Fruit fly (Drosophila melanogaster) whole organism, prepupa: ENCODE data around the gene Arf1.

Experiments used
- CG16779 ChIP-seq: fragments of 200-800 bp; sonication (Bioruptor generic); optimal IDR thresholded peaks from 3 replicates; lab custom pipeline; 2017; ENCODE audit warnings: missing biosample characterization, mild to moderate bottlenecking, missing genetic modification characterization
- CG4318 ChIP-seq: fragments of 200-800 bp; sonication (Bioruptor generic); optimal IDR thresholded peaks from 3 replicates; lab custom pipeline; 2017; ENCODE audit warnings: missing biosample characterization, mild to moderate bottlenecking, missing genetic modification characterization
- CG6808 ChIP-seq: fragments of 200-800 bp; sonication (Bioruptor generic); optimal IDR thresholded peaks from 3 replicates; lab custom pipeline; 2017; ENCODE audit warnings: missing biosample characterization, missing genetic modification characterization, mild to moderate bottlenecking, moderate library complexity, missing genetic modification reagents
- Eip78C ChIP-seq: fragments of 200-800 bp; sonication (Bioruptor generic); peaks from one replicate; lab custom pipeline; 2016; ENCODE audit warnings: missing biosample characterization, missing genetic modification characterization
- Hr38 ChIP-seq: sonication (Bioruptor generic); optimal IDR thresholded peaks from 2 replicates; lab custom pipeline; 2016; ENCODE audit warnings: missing biosample characterization, missing genetic modification characterization
- Hr39 ChIP-seq: fragments of 200-800 bp; sonication (Bioruptor generic); optimal IDR thresholded peaks from 2 replicates; lab custom pipeline; 2016; ENCODE audit warnings: missing biosample characterization, missing genetic modification characterization
- Smox ChIP-seq: fragments of 200-800 bp; sonication (Bioruptor generic); optimal IDR thresholded peaks from 3 replicates; lab custom pipeline; 2016; ENCODE audit warnings: missing biosample characterization, missing genetic modification characterization
- Sox15 ChIP-seq: fragments of 200-800 bp; sonication (Bioruptor generic); optimal IDR thresholded peaks from 3 replicates; lab custom pipeline; 2016; ENCODE audit warnings: missing biosample characterization, missing genetic modification characterization
- spab ChIP-seq: fragments of 200-800 bp; sonication (Bioruptor generic); optimal IDR thresholded peaks from 2 replicates; lab custom pipeline; 2017; ENCODE audit warnings: missing biosample characterization, mild to moderate bottlenecking, missing genetic modification characterization, missing genetic modification reagents
- topi ChIP-seq: fragments of 200-800 bp; sonication (Bioruptor generic); optimal IDR thresholded peaks from 3 replicates; lab custom pipeline; 2016; ENCODE audit warnings: missing biosample characterization, missing genetic modification characterization
- vri ChIP-seq: fragments of 200-800 bp; sonication (Bioruptor generic); optimal IDR thresholded peaks from 3 replicates; lab custom pipeline; 2016; ENCODE audit warnings: missing biosample characterization, mild to moderate bottlenecking, missing genetic modification characterization

- TF ChIP-seq CG4318 (GFP tag; lab: Kevin White, UChicago) (no peak), Sox15 (GFP tag; lab: Kevin White, UChicago) (no peak), Hr39 (no peak), vri (peak; percentile 98), Hr38 (GFP tag; lab: Kevin White, UChicago) (peak; percentile 36), spab (GFP tag; lab: Kevin White, UChicago) (peak; percentile 85), topi (GFP tag; lab: Kevin White, UChicago) (peak; percentile 77), CG6808 (GFP tag; lab: Kevin White, UChicago) (peak; percentile 94), Smox (GFP tag; lab: Kevin White, UChicago) (peak; percentile 59), Eip78C (peak; percentile 89), CG16779 (tag; lab: Kevin White, UChicago) (peak; percentile 96)
Measured at dm6 chr3L:22822544-22823175, 49.4 kb downstream of the Arf1 start.
